Worm (Caenorhabditis elegans): Measurements from ENCODE around the gene fipr-17.

ce11 chrIII:11010597-11010996 is 3.2 kb upstream of the fipr-17 start:
- TF ChIP-seq skn-1 (tag; optimal IDR thresholded peaks at IDR 0.05) = no peak
- no peak for TF ChIP-seq ztf-4 (tag; optimal IDR thresholded peaks at IDR 0.05)
- no peak for TF ChIP-seq jun-1 (tag; optimal IDR thresholded peaks at IDR 0.05)
- TF ChIP-seq efl-1 (optimal IDR thresholded peaks at IDR 0.05) = no peak
- TF ChIP-seq efl-1 (GFP tag; optimal IDR thresholded peaks at IDR 0.05 in 1 of 2) = peak in 1 of 2 experiments; percentile 72
- TF ChIP-seq blmp-1 (tag; optimal IDR thresholded peaks at IDR 0.05) = no peak

Data from whole organism, L1 larva.